Worm (Caenorhabditis elegans) whole organism, L4/young adult: ENCODE measurements around the gene ugt-49.
A peak's percentile ranks its signal among the peaks of the same experiment; 100 is the strongest.

Source experiments
- W03F9.2 ChIP-seq: fragments of 150-350 bp; optimal IDR thresholded peaks from 2 replicates; lab custom pipeline; 2014; ENCODE audit warnings: missing biosample characterization, missing genetic modification characterization
- dao-5 ChIP-seq: sonication (generic microtip); optimal IDR thresholded peaks from 2 replicates; lab custom pipeline; 2016; ENCODE audit warnings: missing genotype, missing genetic modification characterization, moderate library complexity, missing compliant biosample characterization
- him-1 ChIP-seq: sonication (generic microtip); optimal IDR thresholded peaks from 2 replicates; lab custom pipeline; 2016; ENCODE audit warnings: missing genotype, missing genetic modification reagents, missing genetic modification characterization, missing compliant biosample characterization

Gene ugt-49

ce11 chrV:10358238-10358637, 13.9 kb upstream of the ugt-49 start, which contains the start of gene ttll-15:
Gene ttll-15 (plus strand): TSS chrV:10358538.
- TF ChIP-seq him-1 (no peak), dao-5 (tag; lab: Kevin White, UChicago) (no peak)

- no peak for TF ChIP-seq dao-5 (tag; lab: Kevin White, UChicago)
- TF ChIP-seq him-1: no peak
- no peak for TF ChIP-seq W03F9.2
Measured at ce11 chrV:10360186-10360585, 11.9 kb upstream of the ugt-49 start.

- no peak for TF ChIP-seq him-1
- no peak for TF ChIP-seq dao-5 (tag; lab: Kevin White, UChicago)
- peak; percentile 73 for TF ChIP-seq W03F9.2
Measured at ce11 chrV:10361830-10362397, 10.2 kb upstream of the ugt-49 start, which contains the start of gene cash-1. Gene cash-1 (plus strand): TSS chrV:10362261.

- no peak for TF ChIP-seq dao-5 (tag; lab: Kevin White, UChicago)
- TF ChIP-seq him-1: no peak
- TF ChIP-seq W03F9.2: no peak
Measured at ce11 chrV:10363834-10364233, 8.3 kb upstream of the ugt-49 start.

- TF ChIP-seq W03F9.2: no peak
- no peak for TF ChIP-seq dao-5 (tag; lab: Kevin White, UChicago)
Measured at ce11 chrV:10368256-10368655, 3.9 kb upstream of the ugt-49 start, which contains the start of gene sri-20. Gene sri-20 (plus strand): TSS chrV:10368556.

- TF ChIP-seq dao-5 (tag; lab: Kevin White, UChicago): no peak
- no peak for TF ChIP-seq W03F9.2
- TF ChIP-seq him-1: no peak
Measured at ce11 chrV:10371177-10371576, 944 bp upstream of the ugt-49 start.

ce11 chrV:10379293-10379692, 7.2 kb downstream of the ugt-49 start, which contains the start of gene AC3.12:
Gene AC3.12 (minus strand): TSS chrV:10379393.
- no peak for TF ChIP-seq dao-5 (tag; lab: Kevin White, UChicago)
- no peak for TF ChIP-seq him-1
- no peak for TF ChIP-seq W03F9.2

- no peak for TF ChIP-seq him-1
- no peak for TF ChIP-seq W03F9.2
- TF ChIP-seq dao-5 (tag; lab: Kevin White, UChicago): no peak
Measured at ce11 chrV:10379761-10380160, 7.6 kb downstream of the ugt-49 start.

ce11 chrV:10381726-10382125, 9.6 kb downstream of the ugt-49 start, which contains the start of gene abu-1:
Gene abu-1 (minus strand): TSS chrV:10381826.
- TF ChIP-seq W03F9.2 (no peak), dao-5 (tag; lab: Kevin White, UChicago) (no peak), him-1 (no peak)

- TF ChIP-seq him-1: no peak
- no peak for TF ChIP-seq dao-5 (tag; lab: Kevin White, UChicago)
- no peak for TF ChIP-seq W03F9.2
Measured at ce11 chrV:10382142-10382541, 10.0 kb downstream of the ugt-49 start, which contains the start of gene pqn-2. Gene pqn-2 (plus strand): TSS chrV:10382442.

ce11 chrV:10383950-10384349, 11.8 kb downstream of the ugt-49 start, which contains the start of gene spe-10:
Gene spe-10 (plus strand): TSS chrV:10384250.
- TF ChIP-seq him-1: no peak
- no peak for TF ChIP-seq dao-5 (tag; lab: Kevin White, UChicago)
- no peak for TF ChIP-seq W03F9.2

- no peak for TF ChIP-seq dao-5 (tag; lab: Kevin White, UChicago)
- TF ChIP-seq him-1: no peak
- no peak for TF ChIP-seq W03F9.2
Measured at ce11 chrV:10387412-10387811, 15.3 kb downstream of the ugt-49 start.

ce11 chrV:10388318-10388717, 16.2 kb downstream of the ugt-49 start, which contains the start of gene AC3.5:
Gene AC3.5 (plus strand): TSS chrV:10388527.
- no peak for TF ChIP-seq W03F9.2
- TF ChIP-seq dao-5 (tag; lab: Kevin White, UChicago): no peak
- TF ChIP-seq him-1: no peak

- TF ChIP-seq dao-5 (tag; lab: Kevin White, UChicago) (no peak), W03F9.2 (no peak), him-1 (no peak)
Measured at ce11 chrV:10393708-10394107, 21.6 kb downstream of the ugt-49 start.

- TF ChIP-seq W03F9.2 (no peak), dao-5 (tag; lab: Kevin White, UChicago) (no peak), him-1 (no peak)
Measured at ce11 chrV:10395173-10395766, 23.1 kb downstream of the ugt-49 start, which contains the start of the genes col-151 and ugt-1. Gene col-151 (minus strand): TSS chrV:10395223. Gene ugt-1 (plus strand): TSS chrV:10395663.
